Worm (Caenorhabditis elegans) whole organism, L2 larva: ENCODE measurements around the gene Y46G5A.34.

Experiments
- C34F6.9 ChIP-seq: fragments of 150-350 bp; optimal IDR thresholded peaks from 2 replicates; lab custom pipeline; 2014; ENCODE audit warnings: missing biosample characterization, missing genetic modification characterization
- F13H6.1 ChIP-seq: sonication (generic microtip); optimal IDR thresholded peaks from 2 replicates; lab custom pipeline; 2016; ENCODE audit warnings: missing genetic modification characterization, missing compliant biosample characterization
- R02D3.7 ChIP-seq: fragments of 150-350 bp; optimal IDR thresholded peaks from 2 replicates; lab custom pipeline; 2014; ENCODE audit warnings: missing biosample characterization, missing genetic modification characterization
- Y55F3AM.14 ChIP-seq: fragments of 200-800 bp; sonication (Bioruptor generic); optimal IDR thresholded peaks from 2 replicates; lab custom pipeline; 2018; ENCODE audit warnings: mild to moderate bottlenecking, missing genetic modification characterization, missing compliant biosample characterization
- alr-1 ChIP-seq: fragments of 150-350 bp; optimal IDR thresholded peaks from 2 replicates; lab custom pipeline; 2014; ENCODE audit warnings: missing biosample characterization, missing genetic modification characterization
- aly-2 ChIP-seq: fragments of 150-350 bp; optimal IDR thresholded peaks from 2 replicates; lab custom pipeline; 2014; ENCODE audit warnings: missing biosample characterization, missing genetic modification characterization
- ama-1 ChIP-seq: fragments of 150-350 bp; optimal IDR thresholded peaks from 2 replicates; lab custom pipeline; 2018; ENCODE audit warnings: inconsistent platforms
- blmp-1 ChIP-seq: sonication (generic microtip); optimal IDR thresholded peaks from 2 replicates; lab custom pipeline; 2017; ENCODE audit warnings: missing genetic modification characterization, mild to moderate bottlenecking, missing compliant biosample characterization, antibody characterized with exemption, moderate library complexity; ENCODE audit not compliant: insufficient read depth
- ceh-16 ChIP-seq: fragments of 150-350 bp; optimal IDR thresholded peaks from 2 replicates; lab custom pipeline; 2014; ENCODE audit warnings: missing biosample characterization, missing genetic modification characterization
- ceh-82 ChIP-seq: fragments of 150-350 bp; optimal IDR thresholded peaks from 2 replicates; lab custom pipeline; 2014; ENCODE audit warnings: missing biosample characterization, missing genetic modification characterization
- crh-2 ChIP-seq: sonication (generic microtip); optimal IDR thresholded peaks from 2 replicates; lab custom pipeline; 2017; ENCODE audit warnings: missing biosample characterization, missing genetic modification characterization
- dmd-4 ChIP-seq: sonication (generic microtip); optimal IDR thresholded peaks from 2 replicates; lab custom pipeline; 2017; ENCODE audit warnings: missing biosample characterization, missing genetic modification characterization
- egl-27 ChIP-seq: sonication (generic microtip); optimal IDR thresholded peaks from 3 replicates; lab custom pipeline; 2017; ENCODE audit warnings: missing biosample characterization, missing genetic modification reagents, missing genetic modification characterization
- elt-1 ChIP-seq: fragments of 150-350 bp; optimal IDR thresholded peaks from 2 replicates; lab custom pipeline; 2014; ENCODE audit warnings: missing biosample characterization, missing genetic modification characterization
- elt-3 ChIP-seq: sonication (generic microtip); optimal IDR thresholded peaks from 2 replicates; lab custom pipeline; 2017; ENCODE audit warnings: missing biosample characterization, missing genetic modification characterization
- fos-1 ChIP-seq: fragments of 150-350 bp; optimal IDR thresholded peaks from 2 replicates; lab custom pipeline; 2014; ENCODE audit warnings: missing biosample characterization, missing genetic modification characterization
- gmeb-1 ChIP-seq: fragments of 150-350 bp; optimal IDR thresholded peaks from 2 replicates; lab custom pipeline; 2014; ENCODE audit warnings: missing biosample characterization, missing genetic modification characterization
- lin-11 ChIP-seq: fragments of 150-350 bp; sonication (generic microtip); optimal IDR thresholded peaks from 2 replicates; lab custom pipeline; 2014; ENCODE audit warnings: missing biosample characterization, missing genetic modification characterization, inconsistent platforms, mixed read lengths
- lin-13 ChIP-seq: fragments of 150-350 bp; optimal IDR thresholded peaks from 2 replicates; lab custom pipeline; 2014; ENCODE audit warnings: missing biosample characterization, missing genetic modification reagents, missing genetic modification characterization
- lsy-2 ChIP-seq, 2 experiments: fragments of 150-350 bp in 1 of 2; sonication (generic microtip) in 1 of 2; optimal IDR thresholded peaks; 2 replicates each; lab custom pipeline; 2014 to 2017; ENCODE audit warnings: missing biosample characterization in 2 of 2, missing genetic modification characterization in 2 of 2
- mab-5 ChIP-seq: fragments of 150-350 bp; optimal IDR thresholded peaks from 2 replicates; lab custom pipeline; 2014; ENCODE audit warnings: missing biosample characterization, missing genetic modification characterization
- mbf-1 ChIP-seq: sonication (generic microtip); optimal IDR thresholded peaks from 2 replicates; lab custom pipeline; 2017; ENCODE audit warnings: missing biosample characterization, missing genetic modification characterization
- mdl-1 ChIP-seq, 2 experiments: fragments of 150-350 bp in 1 of 2; sonication (generic microtip) in 1 of 2; optimal IDR thresholded peaks; 2 replicates each; lab custom pipeline; 2017; ENCODE audit warnings: missing biosample characterization in 2 of 2, missing genetic modification characterization in 2 of 2
- nhr-10 ChIP-seq: sonication (generic microtip); optimal IDR thresholded peaks from 2 replicates; lab custom pipeline; 2017; ENCODE audit warnings: missing biosample characterization, missing genetic modification characterization
- nhr-11 ChIP-seq: fragments of 150-350 bp; optimal IDR thresholded peaks from 2 replicates; lab custom pipeline; 2014; ENCODE audit warnings: missing biosample characterization, missing genetic modification characterization
- nhr-129 ChIP-seq: fragments of 150-350 bp; optimal IDR thresholded peaks from 2 replicates; lab custom pipeline; 2014; ENCODE audit warnings: missing biosample characterization, missing genetic modification characterization
- nhr-21 ChIP-seq: fragments of 150-350 bp; optimal IDR thresholded peaks from 2 replicates; lab custom pipeline; 2014; ENCODE audit warnings: missing biosample characterization, missing genetic modification characterization
- nhr-23 ChIP-seq: fragments of 150-350 bp; optimal IDR thresholded peaks from 2 replicates; lab custom pipeline; 2014; ENCODE audit warnings: missing biosample characterization, missing genetic modification reagents, missing genetic modification characterization
- nhr-237 ChIP-seq: fragments of 150-350 bp; optimal IDR thresholded peaks from 2 replicates; lab custom pipeline; 2014; ENCODE audit warnings: missing biosample characterization, missing genetic modification characterization
- nhr-25 ChIP-seq: fragments of 150-350 bp; sonication (generic microtip); optimal IDR thresholded peaks from 3 replicates; lab custom pipeline; 2014; ENCODE audit warnings: missing biosample characterization, missing genetic modification characterization
- nhr-77 ChIP-seq: fragments of 150-350 bp; optimal IDR thresholded peaks from 2 replicates; lab custom pipeline; 2014; ENCODE audit warnings: missing biosample characterization, missing genetic modification characterization
- peb-1 ChIP-seq: fragments of 150-350 bp; optimal IDR thresholded peaks from 2 replicates; lab custom pipeline; 2014; ENCODE audit warnings: missing biosample characterization, missing genetic modification characterization
- sem-4 ChIP-seq: fragments of 150-350 bp; optimal IDR thresholded peaks from 2 replicates; lab custom pipeline; 2014; ENCODE audit warnings: missing biosample characterization, missing genetic modification reagents, missing genetic modification characterization
- skn-1 ChIP-seq: sonication (generic microtip); optimal IDR thresholded peaks from 2 replicates; lab custom pipeline; 2017; ENCODE audit warnings: missing biosample characterization, missing genetic modification characterization
- sma-9 ChIP-seq, 2 experiments: fragments of 150-350 bp in 1 of 2; sonication (generic microtip) in 1 of 2; optimal IDR thresholded peaks; 2 replicates each; lab custom pipeline; 2014 to 2016; ENCODE audit warnings: missing genetic modification characterization in 2 of 2, mild to moderate bottlenecking in 1 of 2, missing biosample characterization in 1 of 2, missing compliant biosample characterization in 1 of 2, missing genetic modification reagents in 1 of 2, moderate library complexity in 1 of 2
- snpc-4 ChIP-seq: fragments of 150-350 bp; optimal IDR thresholded peaks from 2 replicates; lab custom pipeline; 2014; ENCODE audit warnings: missing biosample characterization, missing genetic modification characterization
- unc-39 ChIP-seq: fragments of 150-350 bp; optimal IDR thresholded peaks from 2 replicates; lab custom pipeline; 2014; ENCODE audit warnings: missing biosample characterization, missing genetic modification characterization
- unc-55 ChIP-seq: fragments of 150-350 bp; sonication (generic microtip); optimal IDR thresholded peaks from 3 replicates; lab custom pipeline; 2014; ENCODE audit warnings: missing biosample characterization, missing genetic modification reagents, missing genetic modification characterization
- zag-1 ChIP-seq: fragments of 150-350 bp; optimal IDR thresholded peaks from 2 replicates; lab custom pipeline; 2014; ENCODE audit warnings: missing biosample characterization, missing genetic modification characterization
- ztf-1 ChIP-seq: fragments of 200-800 bp; sonication (Bioruptor generic); conservative IDR thresholded peaks from 2 replicates; pipeline ENCODE4 v1.3.6; 2022; ENCODE audit warnings: missing genetic modification characterization, missing compliant biosample characterization
- ztf-4 ChIP-seq: fragments of 150-350 bp; optimal IDR thresholded peaks from 2 replicates; lab custom pipeline; 2014; ENCODE audit warnings: missing biosample characterization, missing genetic modification characterization

Y46G5A.34 gene

DNA sequence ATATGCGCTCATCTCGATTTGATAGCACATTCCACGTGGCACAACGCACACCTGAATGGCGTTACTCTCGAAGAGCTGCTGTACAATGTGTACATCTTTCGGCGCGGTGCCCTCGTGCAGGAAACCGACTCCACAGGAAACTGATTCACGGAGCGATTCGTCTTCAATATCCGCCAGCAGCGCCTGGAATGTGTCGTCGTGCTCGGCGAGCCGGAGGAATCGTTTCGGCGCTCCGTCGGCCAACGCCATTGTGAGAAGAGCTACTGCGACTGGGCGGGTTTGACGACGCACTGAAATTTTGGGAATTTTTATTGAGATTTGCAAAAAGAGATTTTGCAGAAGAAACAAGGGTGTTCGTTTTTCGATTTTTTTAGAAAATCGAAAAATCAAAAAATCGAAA, 46.5 kb upstream of the Y46G5A.34 start:
- TF ChIP-seq dmd-4 (tag; lab: Kevin White, UChicago) (no peak), elt-3 (tag; lab: Kevin White, UChicago) (no peak), ama-1 (lab: Kevin White, UChicago) (no peak), C34F6.9 (tag; lab: Kevin White, UChicago) (no peak), blmp-1 (tag; lab: Kevin White, UChicago) (no peak), elt-1 (tag; lab: Kevin White, UChicago) (no peak), zag-1 (tag; lab: Kevin White, UChicago) (no peak), nhr-129 (no peak), nhr-77 (tag; lab: Kevin White, UChicago) (no peak)
- TF ChIP-seq, all 48 proteins: peak for 0

- TF ChIP-seq nhr-129 (no peak), elt-3 (tag; lab: Kevin White, UChicago) (no peak), lsy-2 (tag; optimal IDR thresholded peaks at IDR 0.05; lab: Kevin White, UChicago) (no peak), nhr-77 (tag; lab: Kevin White, UChicago) (no peak), ama-1 (lab: Kevin White, UChicago) (no peak), gmeb-1 (tag; lab: Kevin White, UChicago) (no peak), mbf-1 (tag; lab: Kevin White, UChicago) (no peak), fos-1 (tag; lab: Kevin White, UChicago) (no peak), peb-1 (tag; lab: Kevin White, UChicago) (no peak), skn-1 (no peak), dmd-4 (tag; lab: Kevin White, UChicago) (no peak), R02D3.7 (no peak), ztf-4 (tag; lab: Kevin White, UChicago) (no peak), egl-27 (tag; lab: Kevin White, UChicago) (no peak), lin-13 (no peak), nhr-11 (tag; lab: Kevin White, UChicago) (no peak), elt-1 (tag; lab: Kevin White, UChicago) (no peak)
Observed at ce11 chrII:12736579-12736978, 39.9 kb upstream of the Y46G5A.34 start, which contains the start of gene snrp-200. snrp-200 (minus strand) TSS chrII:12736910.

DNA sequence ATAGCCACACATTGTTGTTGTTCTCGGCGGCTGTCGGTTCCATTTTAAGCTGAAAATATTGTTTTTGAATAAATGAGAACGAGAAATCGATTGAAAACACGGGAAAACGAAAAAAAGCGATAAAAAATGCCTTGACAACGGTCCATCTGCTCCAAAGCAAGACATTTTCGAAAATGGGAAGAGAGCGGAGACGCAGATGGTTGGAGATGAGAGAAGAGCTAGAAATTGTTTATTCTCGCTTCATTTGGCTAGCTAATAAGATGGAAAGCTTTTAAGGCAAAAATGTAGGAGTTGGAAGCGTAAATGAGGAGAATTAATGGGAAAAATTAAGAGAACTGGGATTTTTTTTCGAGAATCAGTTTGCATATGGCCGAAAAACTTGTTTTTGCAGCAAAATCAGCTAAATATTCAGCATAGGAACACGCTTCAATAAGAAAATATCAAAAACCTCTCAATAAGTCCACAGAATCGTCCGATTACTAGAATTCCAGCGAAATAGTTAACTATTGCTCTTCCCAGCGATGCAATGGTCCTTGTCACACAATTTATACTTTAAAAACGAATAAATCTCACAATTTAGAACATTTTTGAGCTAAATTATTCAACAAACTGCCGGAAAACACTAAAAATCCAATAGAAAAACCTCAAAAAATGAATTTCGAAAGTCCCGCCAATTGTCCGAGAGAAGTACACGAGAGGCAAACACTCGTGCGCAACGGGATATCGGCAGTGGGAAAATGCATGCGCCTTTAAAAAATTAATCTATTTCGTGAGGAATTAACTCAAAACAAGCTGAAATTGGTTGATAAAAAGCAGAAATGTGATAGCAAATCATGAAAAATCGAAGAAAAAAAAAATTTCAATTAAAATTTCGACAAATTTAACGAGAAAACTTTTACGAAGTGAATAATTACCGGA, 37.9 kb upstream of the Y46G5A.34 start, which contains the start of gene pisy-1:
Gene pisy-1 (minus strand): TSS at position 51 of the 918 bp plus-strand sequence.
- TF ChIP-seq nhr-10 (tag; lab: Kevin White, UChicago) (no peak), nhr-129 (peak; percentile 56), gmeb-1 (tag; lab: Kevin White, UChicago) (peak; percentile 75), ceh-82 (tag; lab: Kevin White, UChicago) (no peak), F13H6.1 (no peak), sma-9 (GFP tag; optimal IDR thresholded peaks at IDR 0.05; lab: Kevin White, UChicago) (peak; percentile 27), sma-9 (tag; optimal IDR thresholded peaks at IDR 0.05; lab: Kevin White, UChicago) (no peak), nhr-25 (tag; lab: Kevin White, UChicago) (peak; percentile 44), crh-2 (tag; lab: Kevin White, UChicago) (peak; percentile 49), ceh-16 (tag; lab: Kevin White, UChicago) (no peak), nhr-77 (tag; lab: Kevin White, UChicago) (no peak), unc-39 (tag; lab: Kevin White, UChicago) (no peak), snpc-4 (peak; percentile 6), sem-4 (peak; percentile 15), lin-13 (peak; percentile 49), lsy-2 (tag; optimal IDR thresholded peaks at IDR 0.05; lab: Kevin White, UChicago) (peak; percentile 26 to 73), unc-55 (GFP tag; lab: Kevin White, UChicago) (peak; percentile 82), C34F6.9 (tag; lab: Kevin White, UChicago) (peak; percentile 71)

DNA sequence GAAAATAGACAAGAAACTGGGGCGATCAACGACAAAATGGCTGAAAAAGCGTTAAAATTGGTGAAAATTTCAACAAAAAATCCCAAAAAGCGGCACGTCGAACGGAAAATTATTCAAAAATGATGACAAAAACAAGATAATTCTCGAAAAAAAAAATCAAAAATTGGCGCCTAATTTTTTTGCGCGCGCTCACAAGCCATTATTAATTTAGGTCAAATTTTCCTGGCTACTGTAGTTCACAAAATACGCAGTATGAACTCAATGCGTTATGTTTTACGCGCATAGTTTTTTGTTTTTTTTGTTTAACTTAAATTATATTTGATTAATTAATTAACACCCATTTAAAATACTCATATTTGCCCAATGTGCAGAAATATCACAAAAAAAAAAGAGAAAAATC, 37.2 kb upstream of the Y46G5A.34 start:
- TF ChIP-seq F13H6.1 = no peak
- TF ChIP-seq unc-55 (GFP tag; lab: Kevin White, UChicago) = no peak
- TF ChIP-seq peb-1 (tag; lab: Kevin White, UChicago) = no peak
- no peak for TF ChIP-seq nhr-237 (tag; lab: Kevin White, UChicago)
- no peak for TF ChIP-seq alr-1
- no peak for TF ChIP-seq mab-5 (tag; lab: Kevin White, UChicago)
- no peak for TF ChIP-seq lin-11 (tag; lab: Kevin White, UChicago)
- TF ChIP-seq egl-27 (tag; lab: Kevin White, UChicago) = no peak
- TF ChIP-seq ceh-16 (tag; lab: Kevin White, UChicago) = no peak
- no peak for TF ChIP-seq ztf-1 (GFP tag; lab: Robert Waterston, UW)
- TF ChIP-seq zag-1 (tag; lab: Kevin White, UChicago) = no peak
- TF ChIP-seq mdl-1 (tag; optimal IDR thresholded peaks at IDR 0.05; lab: Kevin White, UChicago) = no peak
- no peak for TF ChIP-seq Y55F3AM.14 (GFP tag; lab: Kevin White, UChicago)
- TF ChIP-seq nhr-23 (tag; lab: Kevin White, UChicago) = no peak
- no peak for TF ChIP-seq ama-1 (lab: Kevin White, UChicago)
- TF ChIP-seq ceh-82 (tag; lab: Kevin White, UChicago) = no peak
- no peak for TF ChIP-seq R02D3.7
- no peak for TF ChIP-seq nhr-21 (tag; lab: Kevin White, UChicago)
- no peak for TF ChIP-seq aly-2 (tag; lab: Kevin White, UChicago)
- TF ChIP-seq nhr-77 (tag; lab: Kevin White, UChicago) = no peak
